Worm (Caenorhabditis elegans): ENCODE results near the gene wht-4.

Gene wht-4

DNA sequence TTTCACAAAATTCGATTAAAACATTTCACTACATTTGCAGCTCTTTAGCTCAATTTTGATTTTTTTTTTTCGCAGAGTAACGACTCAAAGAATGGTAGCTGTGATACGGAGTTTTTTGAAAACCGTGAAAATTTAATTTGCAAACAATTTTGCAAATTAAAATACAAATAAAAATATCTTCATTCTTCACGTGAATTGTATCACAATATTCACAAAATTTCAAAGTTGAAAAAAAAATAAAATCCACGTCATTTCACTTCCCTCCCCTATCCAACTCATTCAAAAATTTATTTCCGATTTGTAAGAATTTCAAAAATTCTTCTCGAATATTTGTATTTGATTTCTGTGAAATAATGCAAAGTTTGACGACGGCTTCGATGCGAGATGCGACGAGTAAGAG lies at the start of gene wht-4:
wht-4 (plus strand) TSS at position 301 of the 400 bp plus-strand sequence.
- TF ChIP-seq cebp-2 (GFP tag; IDR thresholded peaks at IDR 0.05) (no peak), ama-1 (optimal IDR thresholded peaks at IDR 0.05) (no peak), ama-1 (GFP tag; optimal IDR thresholded peaks at IDR 0.05) (no peak), nhr-27 (tag; optimal IDR thresholded peaks at IDR 0.05) (no peak), sea-2 (GFP tag; IDR thresholded peaks at IDR 0.05) (no peak), unc-130 (GFP tag; optimal IDR thresholded peaks at IDR 0.05) (no peak), die-1 (tag; optimal IDR thresholded peaks at IDR 0.05) (no peak), lir-1 (GFP tag; conservative IDR thresholded peaks at IDR 0.05) (no peak), dpl-1 (GFP tag; optimal IDR thresholded peaks at IDR 0.05) (no peak), mes-4 (tag; optimal IDR thresholded peaks at IDR 0.05) (no peak), fkh-3 (tag; optimal IDR thresholded peaks at IDR 0.05) (no peak), nhr-90 (tag; optimal IDR thresholded peaks at IDR 0.05) (no peak), nfyb-1 (GFP tag; IDR thresholded peaks at IDR 0.05) (no peak), tlf-1 (GFP tag; optimal IDR thresholded peaks at IDR 0.05) (no peak), ceh-79 (tag; optimal IDR thresholded peaks at IDR 0.05) (no peak), lsy-27 (tag; optimal IDR thresholded peaks at IDR 0.05; ENCODE audit: borderline replicate concordance, insufficient read depth) (no peak), cebp-1 (GFP tag; IDR thresholded peaks at IDR 0.05) (no peak), cebp-1 (tag; optimal IDR thresholded peaks at IDR 0.05) (no peak), let-526 (GFP tag; IDR thresholded peaks at IDR 0.05) (no peak), zfh-2 (GFP tag; conservative IDR thresholded peaks at IDR 0.05) (no peak), mel-28 (tag; optimal IDR thresholded peaks at IDR 0.05; ENCODE audit: borderline replicate concordance) (no peak), efl-1 (GFP tag; optimal IDR thresholded peaks at IDR 0.05) (no peak)

DNA sequence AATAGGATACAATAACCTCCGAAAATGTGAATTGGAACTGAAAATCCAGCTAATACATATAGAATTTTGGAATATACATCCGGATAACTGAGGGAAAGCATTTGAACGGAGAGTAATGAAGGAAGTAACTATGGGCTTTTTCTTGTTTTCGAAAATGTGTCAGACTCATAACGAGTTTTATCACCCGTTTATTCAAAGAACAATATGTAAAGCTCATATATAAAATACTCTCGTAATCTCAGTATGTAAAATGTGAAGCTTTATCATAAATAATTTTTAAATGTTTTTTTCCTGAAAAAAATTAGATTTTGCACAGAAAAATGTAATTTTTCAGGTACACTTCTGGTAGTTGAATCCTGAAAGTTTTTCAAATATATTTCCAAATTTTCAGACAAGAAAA lies 48.3 kb upstream of the wht-4 start, which contains the start of gene srh-297:
srh-297 (minus strand) TSS at position 101 of the 400 bp plus-strand sequence.
- TF ChIP-seq lsy-27 (tag; optimal IDR thresholded peaks at IDR 0.05; ENCODE audit: borderline replicate concordance, insufficient read depth) (no peak), nhr-90 (tag; optimal IDR thresholded peaks at IDR 0.05) (no peak), ceh-100 (GFP tag; IDR thresholded peaks at IDR 0.05) (no peak), sptf-2 (GFP tag; optimal IDR thresholded peaks at IDR 0.05) (no peak), F10E7.11 (tag; optimal IDR thresholded peaks at IDR 0.05) (no peak), akir-1 (GFP tag; optimal IDR thresholded peaks at IDR 0.05) (no peak), ceh-58 (GFP tag; IDR thresholded peaks at IDR 0.05) (no peak), sdz-38 (tag; optimal IDR thresholded peaks at IDR 0.05) (no peak), ama-1 (optimal IDR thresholded peaks at IDR 0.05) (no peak), ama-1 (GFP tag; optimal IDR thresholded peaks at IDR 0.05) (no peak), nhr-80 (tag; optimal IDR thresholded peaks at IDR 0.05) (no peak)

DNA sequence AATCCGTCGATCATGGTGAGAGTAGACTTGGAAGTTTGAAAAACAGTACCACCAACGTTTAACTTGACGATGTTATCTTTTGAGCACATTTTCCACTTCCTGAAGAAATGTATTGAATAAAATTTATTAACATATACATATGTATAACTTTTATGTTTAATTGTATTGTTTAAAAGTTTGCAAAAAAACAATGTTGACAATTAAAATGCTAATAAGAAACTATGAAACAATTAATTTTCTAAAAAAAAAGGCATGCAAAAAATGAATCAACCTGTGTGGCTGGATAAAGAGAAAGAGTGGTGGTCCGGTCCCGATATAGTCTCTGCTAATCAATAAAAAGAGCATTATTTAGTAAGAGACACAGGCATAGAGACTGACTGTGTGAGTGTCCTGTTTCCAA lies 44.0 kb upstream of the wht-4 start, which contains the start of gene C17F4.8:
C17F4.8 (minus strand) TSS at position 101 of the 400 bp plus-strand sequence.
- TF ChIP-seq F23B12.7 (tag; optimal IDR thresholded peaks at IDR 0.05; ENCODE audit: insufficient read depth), result no peak
- TF ChIP-seq let-526 (GFP tag; IDR thresholded peaks at IDR 0.05), result no peak
- no peak for TF ChIP-seq ztf-22 (GFP tag; optimal IDR thresholded peaks at IDR 0.05)
- TF ChIP-seq Y53G8AR.9 (GFP tag; conservative IDR thresholded peaks at IDR 0.05), result no peak
- no peak for TF ChIP-seq F49E8.2 (tag; optimal IDR thresholded peaks at IDR 0.05; ENCODE audit: insufficient read depth)
- TF ChIP-seq T07F8.4 (tag; optimal IDR thresholded peaks at IDR 0.05), result no peak
- TF ChIP-seq madf-8 (GFP tag; conservative IDR thresholded peaks at IDR 0.05), result no peak
- no peak for TF ChIP-seq nfya-2 (GFP tag; IDR thresholded peaks at IDR 0.05)
- no peak for TF ChIP-seq bed-2 (GFP tag; IDR thresholded peaks at IDR 0.05)
- TF ChIP-seq lin-40 (tag; optimal IDR thresholded peaks at IDR 0.05), result no peak
- TF ChIP-seq somi-1 (GFP tag; optimal IDR thresholded peaks at IDR 0.05), result no peak
- no peak for TF ChIP-seq snpc-1.1 (tag; optimal IDR thresholded peaks at IDR 0.05; ENCODE audit: insufficient read depth)
- TF ChIP-seq pbrm-1 (GFP tag; IDR thresholded peaks at IDR 0.05), result no peak
- no peak for TF ChIP-seq K12H6.12 (tag; optimal IDR thresholded peaks at IDR 0.05)
- TF ChIP-seq attf-5 (GFP tag; optimal IDR thresholded peaks at IDR 0.05), result no peak
- no peak for TF ChIP-seq nhr-27 (tag; optimal IDR thresholded peaks at IDR 0.05)
- TF ChIP-seq F22D6.2 (tag; optimal IDR thresholded peaks at IDR 0.05), result no peak
- no peak for TF ChIP-seq repo-1 (tag; optimal IDR thresholded peaks at IDR 0.05)

Data from whole organism, young adult.